Fruit fly (Drosophila melanogaster): ENCODE data around the gene CG9636.

CG9636 gene

DNA sequence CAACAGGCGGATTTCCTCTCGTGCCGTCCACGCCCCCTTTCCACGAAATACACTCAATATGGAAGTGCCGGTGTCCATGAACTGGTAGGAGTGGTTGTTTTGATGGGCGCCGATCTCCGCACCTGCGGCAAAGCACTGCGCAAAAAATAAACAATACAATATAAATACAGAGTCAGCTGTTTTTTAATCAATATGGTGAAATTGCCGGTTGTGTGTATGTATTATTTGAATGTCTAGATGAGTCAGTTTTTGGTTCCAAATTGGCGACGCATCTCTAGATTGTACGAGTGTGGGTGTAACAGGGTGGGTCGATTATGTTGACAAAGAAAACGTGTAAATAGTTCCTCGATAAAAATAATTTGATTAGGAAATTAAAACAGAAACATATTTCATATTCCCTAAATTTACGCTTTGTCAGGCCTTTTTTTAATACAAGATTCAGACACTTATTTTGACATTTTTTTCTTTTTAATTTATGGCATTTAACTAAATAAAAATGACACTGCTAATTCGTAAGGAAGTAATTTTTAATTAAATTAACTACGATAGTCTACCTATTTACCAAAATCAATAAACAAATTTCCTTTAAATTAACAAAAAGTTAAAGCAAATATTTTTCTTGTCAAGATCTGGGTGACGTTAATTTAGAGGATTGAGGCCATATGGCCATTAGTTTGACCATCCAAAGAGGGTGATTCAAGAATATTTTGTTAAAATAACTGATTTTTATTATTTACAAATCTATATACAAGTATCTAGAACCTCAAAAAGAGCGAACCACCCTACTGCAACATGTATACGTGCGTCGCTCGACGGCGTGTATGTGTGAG is 3.9 kb downstream of the CG9636 start (continued):
- TF ChIP-seq Adf1 (GFP tag; IDR thresholded peaks at IDR 0.05), result no peak
- TF ChIP-seq ftz-f1 (GFP tag; optimal IDR thresholded peaks at IDR 0.05), result no peak
- TF ChIP-seq Lhr (GFP tag; optimal IDR thresholded peaks at IDR 0.05), result peak; percentile 56
- TF ChIP-seq chif (GFP tag; optimal IDR thresholded peaks at IDR 0.05), result peak; percentile 73 to 75
- no peak for TF ChIP-seq stwl (tag; optimal IDR thresholded peaks at IDR 0.05)
- no peak for TF ChIP-seq CG6791 (GFP tag; IDR thresholded peaks at IDR 0.05; ENCODE audit: partially characterized antibody)
- peak; percentile 41 for TF ChIP-seq btn (GFP tag; optimal IDR thresholded peaks at IDR 0.05)
- TF ChIP-seq PHDP (tag; optimal IDR thresholded peaks at IDR 0.05), result peak; percentile 90
- TF ChIP-seq crp (GFP tag; optimal IDR thresholded peaks at IDR 0.05), result peak in 1 of 2 experiments; percentile 79
- peak; percentile 87 for TF ChIP-seq pho (GFP tag; optimal IDR thresholded peaks at IDR 0.05)
- peak; percentile 50; the same call in 1 of the 2 replicates for TF ChIP-seq Nf-YA (GFP tag; IDR thresholded peaks at IDR 0.05)
- TF ChIP-seq Aef1 (GFP tag; IDR thresholded peaks at IDR 0.05), result peak; percentile 59; the same call in 2 of the 3 replicates
- peak; percentile 57 for TF ChIP-seq CG4707 (GFP tag; optimal IDR thresholded peaks at IDR 0.05)
- no peak for TF ChIP-seq HLH4C (GFP tag; IDR thresholded peaks at IDR 0.05; ENCODE audit: partially characterized antibody)
- TF ChIP-seq CG2120 (GFP tag; optimal IDR thresholded peaks at IDR 0.05), result peak; percentile 91
- peak; percentile 75 for TF ChIP-seq Xrp1 (GFP tag; IDR thresholded peaks at IDR 0.05)
- peak; percentile 90 for TF ChIP-seq HHEX (GFP tag; optimal IDR thresholded peaks at IDR 0.05)
- TF ChIP-seq org-1 (GFP tag; optimal IDR thresholded peaks at IDR 0.05), result peak; percentile 90
- TF ChIP-seq CG9817 (tag; optimal IDR thresholded peaks at IDR 0.05), result peak; percentile 87
- TF ChIP-seq CG1233 (GFP tag; optimal IDR thresholded peaks at IDR 0.05), result peak; percentile 93
- TF ChIP-seq CG43689 (GFP tag; IDR thresholded peaks at IDR 0.05), result peak; percentile 58
- TF ChIP-seq CG10431 (GFP tag; optimal IDR thresholded peaks at IDR 0.05), result peak; percentile 83
- TF ChIP-seq Hmr (GFP tag; optimal IDR thresholded peaks at IDR 0.05), result peak; percentile 92
- TF ChIP-seq Lpt (GFP tag; optimal IDR thresholded peaks at IDR 0.05), result no peak
- no peak for TF ChIP-seq MESR4 (GFP tag; optimal IDR thresholded peaks at IDR 0.05)
- TF ChIP-seq CG3163 (GFP tag; optimal IDR thresholded peaks at IDR 0.05), result peak; percentile 30
- peak; percentile 77 for TF ChIP-seq CG10274 (GFP tag; optimal IDR thresholded peaks at IDR 0.05)
- TF ChIP-seq CG18476 (GFP tag; optimal IDR thresholded peaks at IDR 0.05), result peak; percentile 88
- peak; percentile 19 for TF ChIP-seq Dad (GFP tag; optimal IDR thresholded peaks at IDR 0.05)
- peak; percentile 50 for TF ChIP-seq jing (GFP tag; optimal IDR thresholded peaks at IDR 0.05)
- peak; percentile 68 for TF ChIP-seq zfh2 (GFP tag; optimal IDR thresholded peaks at IDR 0.05)
- peak; percentile 55 for TF ChIP-seq ssp (GFP tag; IDR thresholded peaks at IDR 0.05)
- peak; percentile 66 for TF ChIP-seq stc (GFP tag; IDR thresholded peaks at IDR 0.05)
- peak; percentile 54 for TF ChIP-seq trh (GFP tag; optimal IDR thresholded peaks at IDR 0.05)
- peak; percentile 73 for TF ChIP-seq Deaf1 (tag; optimal IDR thresholded peaks at IDR 0.05)
- peak; percentile 88 for TF ChIP-seq NfI (GFP tag; optimal IDR thresholded peaks at IDR 0.05)
- TF ChIP-seq lilli (GFP tag; optimal IDR thresholded peaks at IDR 0.05), result peak; percentile 86
- no peak; the same call in 2 of the 3 replicates for TF ChIP-seq ken (GFP tag; IDR thresholded peaks at IDR 0.05)
- no peak; the same call in 1 of the 3 replicates for TF ChIP-seq ase (GFP tag; IDR thresholded peaks at IDR 0.05)
- TF ChIP-seq CG9215 (GFP tag; IDR thresholded peaks at IDR 0.05), result peak; percentile 72
- TF ChIP-seq CG12769 (tag; optimal IDR thresholded peaks at IDR 0.05), result peak; percentile 63
- no peak for TF ChIP-seq hkb (optimal IDR thresholded peaks at IDR 0.05)
- peak; percentile 81 for TF ChIP-seq hkb (GFP tag; IDR thresholded peaks at IDR 0.05)
- TF ChIP-seq CG10543 (GFP tag; optimal IDR thresholded peaks at IDR 0.05), result peak; percentile 95
- peak; percentile 65 to 82 for TF ChIP-seq dpn (GFP tag; optimal IDR thresholded peaks at IDR 0.05)
- TF ChIP-seq sisA (GFP tag; IDR thresholded peaks at IDR 0.05), result peak; percentile 32
- peak; percentile 67 for TF ChIP-seq Six4 (GFP tag; optimal IDR thresholded peaks at IDR 0.05)
- peak; percentile 99 for TF ChIP-seq CG17361 (GFP tag; IDR thresholded peaks at IDR 0.05)
- TF ChIP-seq Dref (GFP tag; IDR thresholded peaks at IDR 0.05), result no peak

Data from whole organism, embryonic.